Fruit fly (Drosophila melanogaster) whole organism: ENCODE data around the gene CG6276.
A peak's percentile ranks its signal among the peaks of the same experiment; 100 is the strongest.

Experiments used
- CG8478 ChIP-seq: fragments of >200 bp; optimal IDR thresholded peaks from 2 replicates; lab custom pipeline; 2018; ENCODE audit warnings: inconsistent platforms
- Dll ChIP-seq: fragments of >200 bp; optimal IDR thresholded peaks from 2 replicates; lab custom pipeline; 2017
- EcR ChIP-seq, 2 experiments: fragments of >200 bp; optimal IDR thresholded peaks; 2 replicates each; lab custom pipeline; 2017; ENCODE audit warnings: missing biosample characterization in 2 of 2, missing genetic modification characterization in 2 of 2, missing genetic modification reagents in 2 of 2
- psq ChIP-seq: fragments of >200 bp; optimal IDR thresholded peaks from 2 replicates; lab custom pipeline; 2017

DNA sequence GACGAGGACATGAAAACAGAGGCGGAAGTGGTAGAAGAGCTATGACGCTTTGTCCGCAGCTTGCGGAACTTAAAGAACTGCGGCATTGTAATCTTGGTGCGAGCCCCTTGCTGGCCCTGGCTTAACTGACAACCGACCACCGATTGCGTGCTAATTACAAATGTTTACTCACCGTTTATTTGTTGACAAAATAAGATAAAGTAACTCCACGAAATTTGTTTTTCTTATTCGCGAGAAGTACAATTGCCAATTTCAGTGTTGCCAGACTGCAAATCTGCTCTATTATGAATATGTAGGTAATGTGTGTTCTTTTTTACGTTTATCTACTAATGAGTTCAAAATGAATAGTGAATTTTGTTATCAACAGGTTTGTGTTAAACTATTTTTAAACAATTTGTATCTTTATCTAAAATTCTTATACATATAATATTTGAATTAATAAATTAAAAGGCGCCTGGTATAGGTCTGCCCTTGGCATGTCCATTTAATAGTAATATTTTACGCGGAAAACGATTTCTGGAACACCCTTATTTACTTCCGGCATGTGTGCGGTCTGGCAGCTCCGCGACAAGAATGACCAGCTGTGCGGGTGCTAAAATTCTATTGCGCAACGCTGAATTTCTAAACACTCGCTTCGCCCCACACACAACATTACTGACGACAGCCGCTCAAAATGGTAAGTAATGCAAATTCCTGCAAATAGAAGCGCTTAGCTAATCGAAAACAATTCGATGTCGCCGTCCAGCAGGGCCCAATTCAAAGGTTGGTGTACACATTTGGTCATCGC, 37.0 kb upstream of the CG6276 start, which contains the start of the genes Atg4b and Hibch:
- TF ChIP-seq EcR (GFP tag; optimal IDR thresholded peaks at IDR 0.05; lab: Kevin White, UChicago), result no peak
- no peak for TF ChIP-seq psq (lab: Kevin White, UChicago)
- TF ChIP-seq CG8478 (lab: Kevin White, UChicago), result peak; percentile 60
- TF ChIP-seq Dll (lab: Kevin White, UChicago), result no peak
